Worm (Caenorhabditis elegans) whole organism, young adult: ENCODE measurements around the gene F21A3.11.

ENCODE experiments used
- B0035.1 ChIP-seq: sonication (generic microtip); optimal IDR thresholded peaks from 2 replicates; lab custom pipeline; 2016; ENCODE audit warnings: missing genetic modification characterization, mild to moderate bottlenecking, missing compliant biosample characterization, missing genotype, missing genetic modification reagents
- B0261.1 ChIP-seq: sonication (generic microtip); optimal IDR thresholded peaks from 2 replicates; lab custom pipeline; 2016; ENCODE audit warnings: mild to moderate bottlenecking, missing genetic modification characterization, moderate library complexity, missing compliant biosample characterization
- C06A6.2 ChIP-seq: fragments of 200-800 bp; sonication (Bioruptor generic); conservative IDR thresholded peaks from 2 replicates; pipeline ENCODE4 v1.3.6; 2022; ENCODE audit warnings: missing genetic modification characterization, missing compliant biosample characterization
- D2030.7 ChIP-seq: fragments of 200-800 bp; sonication (Bioruptor generic); IDR thresholded peaks from 2 replicates; pipeline ENCODE4 v1.3.6; 2022; ENCODE audit warnings: missing genetic modification reagents, missing genetic modification characterization, missing compliant biosample characterization
- F10E7.11 ChIP-seq: sonication (generic microtip); optimal IDR thresholded peaks from 2 replicates; lab custom pipeline; 2017; ENCODE audit warnings: mild to moderate bottlenecking, missing genetic modification characterization, moderate library complexity, missing compliant biosample characterization
- F23B12.7 ChIP-seq: sonication (generic microtip); optimal IDR thresholded peaks from 2 replicates; lab custom pipeline; 2017; ENCODE audit warnings: missing genetic modification characterization, mild to moderate bottlenecking, missing compliant biosample characterization, antibody characterized with exemption, moderate library complexity; ENCODE audit not compliant: insufficient read depth
- F33H1.4 ChIP-seq: fragments of 200-800 bp; sonication (Bioruptor generic); IDR thresholded peaks from 2 replicates; pipeline ENCODE4 v1.3.6; 2022; ENCODE audit warnings: missing genetic modification reagents, missing genetic modification characterization, missing compliant biosample characterization
- F39B2.1 ChIP-seq: fragments of 200-800 bp; sonication (Bioruptor generic); IDR thresholded peaks from 2 replicates; pipeline ENCODE4 v1.3.6; 2022; ENCODE audit warnings: missing genetic modification reagents, missing genetic modification characterization, missing compliant biosample characterization
- F52B5.7 ChIP-seq: sonication (generic microtip); optimal IDR thresholded peaks from 2 replicates; lab custom pipeline; 2016; ENCODE audit warnings: mild to moderate bottlenecking, missing genetic modification characterization, missing compliant biosample characterization
- F55B11.4 ChIP-seq: sonication (generic microtip); optimal IDR thresholded peaks from 2 replicates; lab custom pipeline; 2016; ENCODE audit warnings: missing compliant biosample characterization, missing genetic modification characterization, borderline replicate concordance; ENCODE audit not compliant: insufficient read depth
- T07F8.4 ChIP-seq: sonication (generic microtip); optimal IDR thresholded peaks from 2 replicates; lab custom pipeline; 2016; ENCODE audit warnings: mild to moderate bottlenecking, missing genetic modification characterization, moderate library complexity, missing compliant biosample characterization
- Y53G8AR.9 ChIP-seq: fragments of 200-800 bp; sonication (Bioruptor generic); conservative IDR thresholded peaks from 2 replicates; pipeline ENCODE4 v1.3.6; 2022; ENCODE audit warnings: missing genetic modification reagents, missing genetic modification characterization, missing compliant biosample characterization
- ZK185.1 ChIP-seq: sonication (generic microtip); optimal IDR thresholded peaks from 2 replicates; lab custom pipeline; 2016; ENCODE audit warnings: mild to moderate bottlenecking, missing genetic modification characterization, missing compliant biosample characterization; ENCODE audit not compliant: poor library complexity, severe bottlenecking
- akir-1 ChIP-seq: fragments of 200-800 bp; sonication (Bioruptor generic); optimal IDR thresholded peaks from 2 replicates; lab custom pipeline; 2018; ENCODE audit warnings: mild to moderate bottlenecking, missing genetic modification characterization, moderate library complexity, missing compliant biosample characterization
- attf-5 ChIP-seq: fragments of 200-800 bp; sonication (Bioruptor generic); optimal IDR thresholded peaks from 2 replicates; lab custom pipeline; 2018; ENCODE audit warnings: mild to moderate bottlenecking, missing genetic modification characterization, missing compliant biosample characterization
- bed-1 ChIP-seq: fragments of 200-800 bp; sonication (Bioruptor generic); IDR thresholded peaks from 2 replicates; pipeline ENCODE4 v1.3.6; 2022; ENCODE audit warnings: missing genetic modification reagents, missing genetic modification characterization, missing compliant biosample characterization
- cebp-2 ChIP-seq: fragments of 200-800 bp; sonication (Bioruptor generic); IDR thresholded peaks from 2 replicates; pipeline ENCODE4 v1.3.6; 2022; ENCODE audit warnings: missing genetic modification characterization, missing compliant biosample characterization
- ceh-27 ChIP-seq: fragments of 200-800 bp; sonication (Bioruptor generic); optimal IDR thresholded peaks from 2 replicates; lab custom pipeline; 2018; ENCODE audit warnings: mild to moderate bottlenecking, missing genetic modification characterization, moderate library complexity, missing compliant biosample characterization
- ceh-91 ChIP-seq: fragments of 200-800 bp; sonication (Bioruptor generic); IDR thresholded peaks from 2 replicates; pipeline ENCODE4 v1.3.6; 2022; ENCODE audit warnings: missing genetic modification reagents, missing genetic modification characterization, missing compliant biosample characterization
- chd-7 ChIP-seq: sonication (generic microtip); optimal IDR thresholded peaks from 2 replicates; lab custom pipeline; 2016; ENCODE audit warnings: mild to moderate bottlenecking, missing genetic modification characterization, moderate library complexity, missing compliant biosample characterization
- die-1 ChIP-seq: sonication (generic microtip); optimal IDR thresholded peaks from 2 replicates; lab custom pipeline; 2016; ENCODE audit warnings: missing genotype, mild to moderate bottlenecking, missing genetic modification characterization, missing compliant biosample characterization
- dox-1 ChIP-seq: fragments of 200-800 bp; sonication (Bioruptor generic); IDR thresholded peaks from 2 replicates; pipeline ENCODE4 v1.3.6; 2022; ENCODE audit warnings: missing genetic modification reagents, missing genetic modification characterization, missing compliant biosample characterization
- egrh-3 ChIP-seq: fragments of 200-800 bp; sonication (Bioruptor generic); IDR thresholded peaks from 2 replicates; pipeline ENCODE4 v1.3.6; 2022; ENCODE audit warnings: missing genetic modification reagents, missing genetic modification characterization, missing compliant biosample characterization
- ekl-4 ChIP-seq: fragments of 200-800 bp; sonication (Bioruptor generic); IDR thresholded peaks from 2 replicates; pipeline ENCODE4 v1.3.6; 2022; ENCODE audit warnings: missing genetic modification reagents, missing genetic modification characterization, missing compliant biosample characterization
- ets-4 ChIP-seq: fragments of 200-800 bp; sonication (Bioruptor generic); optimal IDR thresholded peaks from 2 replicates; lab custom pipeline; 2018; ENCODE audit warnings: mild to moderate bottlenecking, missing genetic modification characterization, missing compliant biosample characterization
- hlh-12 ChIP-seq: sonication (generic microtip); optimal IDR thresholded peaks from 2 replicates; lab custom pipeline; 2016; ENCODE audit warnings: missing genetic modification characterization, missing compliant biosample characterization
- hmg-20 ChIP-seq: fragments of 200-800 bp; sonication (Bioruptor generic); IDR thresholded peaks from 2 replicates; pipeline ENCODE4 v1.3.6; 2022; ENCODE audit warnings: missing genetic modification reagents, missing genetic modification characterization, missing compliant biosample characterization
- hrde-1 ChIP-seq: sonication (generic microtip); optimal IDR thresholded peaks from 2 replicates; lab custom pipeline; 2016; ENCODE audit warnings: missing genetic modification characterization, mild to moderate bottlenecking, missing compliant biosample characterization, moderate library complexity, missing genotype, missing genetic modification reagents, borderline replicate concordance
- hsf-1 ChIP-seq: fragments of 200-800 bp; sonication (Bioruptor generic); IDR thresholded peaks from 2 replicates; pipeline ENCODE4 v1.3.6; 2022; ENCODE audit warnings: missing genetic modification reagents, missing genetic modification characterization, missing compliant biosample characterization
- lag-1 ChIP-seq: fragments of 200-800 bp; sonication (Bioruptor generic); IDR thresholded peaks from 2 replicates; pipeline ENCODE4 v1.3.6; 2022; ENCODE audit warnings: missing genetic modification reagents, missing genetic modification characterization, missing compliant biosample characterization
- lin-26 ChIP-seq: fragments of 200-800 bp; sonication (Bioruptor generic); IDR thresholded peaks from 2 replicates; pipeline ENCODE4 v1.3.6; 2022; ENCODE audit warnings: missing genetic modification reagents, missing genetic modification characterization, missing compliant biosample characterization
- lin-40 ChIP-seq: sonication (generic microtip); optimal IDR thresholded peaks from 2 replicates; lab custom pipeline; 2016; ENCODE audit warnings: missing genetic modification characterization, mild to moderate bottlenecking, missing compliant biosample characterization, missing genotype, missing genetic modification reagents
- lsy-27 ChIP-seq: sonication (generic microtip); optimal IDR thresholded peaks from 2 replicates; lab custom pipeline; 2017; ENCODE audit warnings: missing genetic modification characterization, mild to moderate bottlenecking, missing compliant biosample characterization, antibody characterized with exemption, missing genotype, borderline replicate concordance; ENCODE audit not compliant: insufficient read depth
- madf-10 ChIP-seq: sonication (generic microtip); optimal IDR thresholded peaks from 2 replicates; lab custom pipeline; 2016; ENCODE audit warnings: mild to moderate bottlenecking, missing genetic modification characterization, missing compliant biosample characterization
- mcd-1 ChIP-seq: fragments of 200-800 bp; sonication (Bioruptor generic); IDR thresholded peaks from 2 replicates; pipeline ENCODE4 v1.3.6; 2022; ENCODE audit warnings: missing genetic modification reagents, missing genetic modification characterization, missing compliant biosample characterization
- mes-4 ChIP-seq: sonication (generic microtip); optimal IDR thresholded peaks from 2 replicates; lab custom pipeline; 2016; ENCODE audit warnings: missing genotype, missing genetic modification characterization, missing compliant biosample characterization
- nhr-120 ChIP-seq: fragments of 200-800 bp; sonication (Bioruptor generic); IDR thresholded peaks from 2 replicates; pipeline ENCODE4 v1.3.6; 2022; ENCODE audit warnings: missing genetic modification characterization, missing compliant biosample characterization
- sdz-38 ChIP-seq: sonication (generic microtip); optimal IDR thresholded peaks from 2 replicates; lab custom pipeline; 2016; ENCODE audit warnings: missing genotype, missing genetic modification characterization, missing compliant biosample characterization
- snpc-1.1 ChIP-seq: sonication (generic microtip); optimal IDR thresholded peaks from 2 replicates; lab custom pipeline; 2017; ENCODE audit warnings: missing genetic modification characterization, mild to moderate bottlenecking, missing compliant biosample characterization, antibody characterized with exemption, moderate library complexity, missing genotype, missing genetic modification reagents; ENCODE audit not compliant: insufficient read depth
- snpc-4 ChIP-seq, 5 experiments: fragments of 150-350 bp in 1 of 5; sonication (generic microtip) in 4 of 5; optimal IDR thresholded peaks; 2 replicates each; lab custom pipeline; 2014 to 2018; ENCODE audit warnings: missing genetic modification characterization in 5 of 5, missing biosample characterization in 3 of 5, antibody characterized with exemption in 2 of 5, mild to moderate bottlenecking in 2 of 5, missing compliant biosample characterization in 2 of 5, missing genotype in 2 of 5, moderate library complexity in 2 of 5, missing genetic modification reagents in 1 of 5
- somi-1 ChIP-seq: fragments of 200-800 bp; sonication (Bioruptor generic); optimal IDR thresholded peaks from 2 replicates; lab custom pipeline; 2018; ENCODE audit warnings: mild to moderate bottlenecking, missing genetic modification characterization, missing compliant biosample characterization
- sptf-2 ChIP-seq: fragments of 200-800 bp; sonication (Bioruptor generic); optimal IDR thresholded peaks from 2 replicates; lab custom pipeline; 2018; ENCODE audit warnings: mild to moderate bottlenecking, missing genetic modification characterization, missing compliant biosample characterization
- xnd-1 ChIP-seq: sonication (generic microtip); optimal IDR thresholded peaks from 2 replicates; lab custom pipeline; 2016; ENCODE audit warnings: missing genotype, missing genetic modification reagents, missing genetic modification characterization, missing compliant biosample characterization
- zfh-2 ChIP-seq: fragments of 200-800 bp; sonication (Bioruptor generic); conservative IDR thresholded peaks from 2 replicates; pipeline ENCODE4 v1.3.6; 2022; ENCODE audit warnings: missing genetic modification reagents, missing genetic modification characterization, missing compliant biosample characterization
- ztf-18 ChIP-seq: sonication (generic microtip); optimal IDR thresholded peaks from 2 replicates; lab custom pipeline; 2016; ENCODE audit warnings: missing genotype, mild to moderate bottlenecking, missing genetic modification characterization, missing compliant biosample characterization
- ztf-28 ChIP-seq: fragments of 200-800 bp; sonication (Bioruptor generic); IDR thresholded peaks from 2 replicates; pipeline ENCODE4 v1.3.6; 2022; ENCODE audit warnings: missing genetic modification reagents, missing genetic modification characterization, missing compliant biosample characterization
- ztf-3 ChIP-seq: fragments of 200-800 bp; sonication (Bioruptor generic); optimal IDR thresholded peaks from 2 replicates; lab custom pipeline; 2018; ENCODE audit warnings: mild to moderate bottlenecking, missing genetic modification characterization, missing compliant biosample characterization

The F21A3.11 gene

ce11 chrV:15551642-15552041 is 18.6 kb upstream of the F21A3.11 start (continued):
- TF ChIP-seq snpc-4 (GFP tag; optimal IDR thresholded peaks at IDR 0.05; lab: Kevin White, UChicago) (peak; percentile 47), snpc-4 (tag; optimal IDR thresholded peaks at IDR 0.05; lab: Kevin White, UChicago) (peak in 3 of 4 experiments; percentile 33 to 68 (median 43)), F10E7.11 (tag; lab: Kevin White, UChicago) (no peak), xnd-1 (tag; lab: Kevin White, UChicago) (no peak), lag-1 (no peak), snpc-1.1 (peak; percentile 19), ekl-4 (GFP tag; lab: Robert Waterston, UW) (no peak), madf-10 (tag; lab: Kevin White, UChicago) (peak; percentile 62), lsy-27 (tag; lab: Kevin White, UChicago) (no peak), lin-26 (peak; percentile 91), F23B12.7 (peak; percentile 58), ets-4 (GFP tag; lab: Kevin White, UChicago) (peak; percentile 18), F39B2.1 (GFP tag; lab: Robert Waterston, UW) (no peak), F52B5.7 (tag; lab: Kevin White, UChicago) (no peak), chd-7 (tag; lab: Kevin White, UChicago) (peak; percentile 60), somi-1 (no peak), ztf-18 (tag; lab: Kevin White, UChicago) (peak; percentile 57), ztf-28 (GFP tag; lab: Robert Waterston, UW) (peak; percentile 75; the same call in 1 of the 2 replicates), B0261.1 (tag; lab: Kevin White, UChicago) (peak; percentile 92), Y53G8AR.9 (GFP tag; lab: Robert Waterston, UW) (no peak), dox-1 (GFP tag; lab: Robert Waterston, UW) (peak; percentile 63), hsf-1 (GFP tag; lab: Robert Waterston, UW) (peak; percentile 56; the same call in 1 of the 2 replicates), hlh-12 (tag; lab: Kevin White, UChicago) (no peak), attf-5 (GFP tag; lab: Kevin White, UChicago) (peak; percentile 51), F33H1.4 (peak; percentile 30; the same call in 1 of the 2 replicates), sptf-2 (GFP tag; lab: Kevin White, UChicago) (no peak), ztf-3 (GFP tag; lab: Kevin White, UChicago) (no peak), hmg-20 (GFP tag; lab: Robert Waterston, UW) (0 out of 2 replicates have a peak, but pooled peaks have one; percentile 6), sdz-38 (tag; lab: Kevin White, UChicago) (no peak), hrde-1 (tag; lab: Kevin White, UChicago) (peak; percentile 7), egrh-3 (GFP tag; lab: Robert Waterston, UW) (peak; percentile 40), akir-1 (GFP tag; lab: Kevin White, UChicago) (no peak), ceh-91 (GFP tag; lab: Robert Waterston, UW) (no peak; the same call in 1 of the 2 replicates), nhr-120 (no peak), B0035.1 (tag; lab: Kevin White, UChicago) (peak; percentile 31), die-1 (tag; lab: Kevin White, UChicago) (peak; percentile 81), lin-40 (tag; lab: Kevin White, UChicago) (peak; percentile 47), T07F8.4 (tag; lab: Kevin White, UChicago) (peak; percentile 56), mcd-1 (GFP tag; lab: Robert Waterston, UW) (peak; percentile 63), F55B11.4 (tag; lab: Kevin White, UChicago) (no peak), bed-1 (GFP tag; lab: Robert Waterston, UW) (no peak), D2030.7 (GFP tag; lab: Robert Waterston, UW) (peak; percentile 70), zfh-2 (GFP tag; lab: Robert Waterston, UW) (peak; percentile 25; the same call in 1 of the 2 replicates), C06A6.2 (GFP tag; lab: Robert Waterston, UW) (no peak), cebp-2 (GFP tag; lab: Robert Waterston, UW) (0 out of 2 replicates have a peak, but pooled peaks have one; percentile 74), ZK185.1 (tag; lab: Kevin White, UChicago) (peak; percentile 34), ceh-27 (GFP tag; lab: Kevin White, UChicago) (peak; percentile 17), mes-4 (peak; percentile 32)
